Fruit fly (Drosophila melanogaster): ENCODE data around the gene CG12560.

The CG12560 gene

dm6 chr2L:8007160-8007876 lies 2.0 kb downstream of the CG12560 start, which contains the start of gene Spn28Dc:
Spn28Dc (minus strand) TSS chr2L:8007210.
- no peak for TF ChIP-seq CTCF (optimal IDR thresholded peaks at IDR 0.05)
- TF ChIP-seq CG8478 (optimal IDR thresholded peaks at IDR 0.05) = no peak

- TF ChIP-seq CTCF (optimal IDR thresholded peaks at IDR 0.05) (no peak), CG8478 (optimal IDR thresholded peaks at IDR 0.05) (no peak)
These were observed 3.2 kb downstream of the CG12560 start for dm6 chr2L:8006038-8006437.

DNA sequence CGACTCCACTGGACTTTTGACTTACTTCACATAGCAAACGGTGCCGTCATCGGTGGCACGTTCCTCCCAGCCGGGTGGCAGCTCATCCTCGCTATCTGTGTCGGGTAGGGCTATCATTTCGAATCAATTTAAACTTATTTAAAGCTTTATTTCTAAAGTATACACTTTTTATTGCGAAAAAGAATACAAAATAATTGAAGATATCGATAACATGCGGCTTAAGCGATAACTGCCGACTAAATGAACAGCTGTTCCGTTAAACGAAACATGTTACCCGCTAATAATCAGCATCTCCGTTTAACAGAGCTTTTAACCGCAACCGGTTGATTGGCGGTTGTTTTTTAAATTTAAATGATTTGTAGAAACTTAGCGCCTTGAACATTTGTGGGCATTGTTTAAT lies 5.2 kb downstream of the CG12560 start, which contains the start of gene Wwox:
TSS of gene Wwox (minus strand) at position 215 of the 400 bp plus-strand sequence.
- TF ChIP-seq CTCF (optimal IDR thresholded peaks at IDR 0.05) = no peak
- no peak for TF ChIP-seq CG8478 (optimal IDR thresholded peaks at IDR 0.05)

dm6 chr2L:8001694-8002627 lies 7.3 kb downstream of the CG12560 start:
- TF ChIP-seq CTCF (optimal IDR thresholded peaks at IDR 0.05) = no peak
- no peak for TF ChIP-seq CG8478 (optimal IDR thresholded peaks at IDR 0.05)

- TF ChIP-seq CTCF (optimal IDR thresholded peaks at IDR 0.05) = no peak
These were observed 8.7 kb downstream of the CG12560 start for dm6 chr2L:8000578-8001040.

dm6 chr2L:7998655-7999054 lies 10.6 kb downstream of the CG12560 start, which contains the start of gene Sirup:
Sirup (plus strand) TSS chr2L:7998869.
- TF ChIP-seq CG8478 (optimal IDR thresholded peaks at IDR 0.05) = no peak
- peak; percentile 65 to 73 for TF ChIP-seq CTCF (optimal IDR thresholded peaks at IDR 0.05)

- TF ChIP-seq CTCF (optimal IDR thresholded peaks at IDR 0.05) = no peak
- TF ChIP-seq CG8478 (optimal IDR thresholded peaks at IDR 0.05) = no peak
These were observed 11.2 kb downstream of the CG12560 start, which contains the start of gene CG7227 for dm6 chr2L:7998080-7998457. CG7227 (minus strand) TSS chr2L:7998151.

DNA sequence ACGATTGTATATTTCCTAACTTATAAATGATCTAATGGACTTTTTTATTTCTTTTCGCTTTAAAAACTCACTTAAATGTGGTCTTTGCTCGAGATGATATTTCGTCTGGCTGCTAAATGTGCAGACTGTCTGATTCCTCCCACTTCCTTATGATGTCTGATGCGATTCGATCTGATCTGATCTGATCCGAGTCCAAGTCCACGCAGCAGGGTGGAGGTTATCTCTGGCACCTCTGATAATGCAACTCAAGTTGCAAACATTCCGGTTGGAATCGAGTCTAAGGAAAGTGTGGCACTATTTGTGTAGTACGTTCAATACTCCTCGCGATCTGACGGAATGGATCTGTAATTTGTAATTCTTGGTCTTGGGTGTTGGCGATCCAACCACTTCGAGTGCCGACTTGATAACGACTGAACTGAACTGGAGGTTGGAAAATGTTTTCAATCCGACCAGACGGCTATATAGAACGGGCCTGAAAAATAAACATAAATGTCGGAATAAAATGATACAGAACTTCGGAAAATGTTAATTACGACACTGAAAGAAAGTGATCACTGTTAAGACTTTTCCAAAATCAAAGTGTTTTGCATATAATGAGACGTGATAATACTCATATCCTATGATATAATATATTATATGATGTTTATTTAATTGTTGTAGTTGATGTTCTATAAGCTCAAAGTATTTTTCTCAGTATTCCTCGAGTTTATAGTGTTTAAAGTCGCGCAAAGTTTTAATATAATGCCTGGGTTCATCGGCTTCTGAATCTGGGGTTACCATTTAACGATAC lies 11.8 kb downstream of the CG12560 start:
- no peak for TF ChIP-seq CG8478 (optimal IDR thresholded peaks at IDR 0.05)
- no peak for TF ChIP-seq CTCF (optimal IDR thresholded peaks at IDR 0.05)

DNA sequence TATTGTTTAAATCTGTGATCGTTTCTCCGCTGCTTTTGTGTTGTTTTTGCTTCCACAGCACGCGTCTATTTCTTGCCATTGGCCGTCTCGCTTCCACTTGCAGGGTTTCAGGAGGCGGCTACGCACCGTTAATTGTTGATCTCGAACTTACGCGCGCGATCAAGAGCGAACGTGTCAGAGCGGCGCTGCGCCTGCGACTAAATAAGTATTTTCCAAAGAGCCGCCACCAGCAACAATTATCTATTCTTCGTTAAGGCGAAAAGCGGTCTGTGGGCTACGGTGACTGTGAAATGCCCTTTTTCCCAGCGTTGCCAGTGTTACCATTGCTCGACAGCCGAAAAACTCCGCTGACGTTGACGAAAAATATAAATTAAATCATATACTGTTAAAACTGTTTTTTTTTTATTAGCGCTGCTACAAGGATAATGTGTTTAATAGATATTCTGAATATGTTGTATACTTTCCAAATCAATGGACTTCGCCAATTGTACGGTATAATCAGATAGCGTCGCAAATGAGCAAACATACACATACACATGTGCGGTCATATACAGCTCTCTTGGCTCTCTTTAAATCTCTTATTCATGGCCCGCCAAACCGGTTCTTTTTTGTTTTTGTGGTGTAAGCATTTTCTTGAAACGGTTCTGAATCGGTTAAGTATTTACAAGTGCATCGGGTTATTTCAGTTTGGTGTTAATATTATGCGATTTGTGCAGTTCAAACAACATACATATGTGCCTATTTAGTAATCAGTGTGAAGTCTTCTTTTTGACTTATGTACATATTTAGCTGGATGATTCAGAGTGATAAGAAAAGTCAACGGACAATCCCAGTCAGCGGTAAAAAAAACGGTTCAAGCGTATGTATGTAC lies 15.1 kb downstream of the CG12560 start, which contains the start of gene pes:
TSS of gene pes (minus strand) at position 201 of the 871 bp plus-strand sequence.
- TF ChIP-seq CG8478 (optimal IDR thresholded peaks at IDR 0.05) (no peak), CTCF (optimal IDR thresholded peaks at IDR 0.05) (no peak)

dm6 chr2L:7993062-7993685 lies 16.1 kb downstream of the CG12560 start:
- TF ChIP-seq CG8478 (optimal IDR thresholded peaks at IDR 0.05) = no peak
- no peak for TF ChIP-seq CTCF (optimal IDR thresholded peaks at IDR 0.05)

dm6 chr2L:7992654-7993053 lies 16.6 kb downstream of the CG12560 start:
- no peak for TF ChIP-seq CTCF (optimal IDR thresholded peaks at IDR 0.05)
- TF ChIP-seq CG8478 (optimal IDR thresholded peaks at IDR 0.05) = no peak

DNA sequence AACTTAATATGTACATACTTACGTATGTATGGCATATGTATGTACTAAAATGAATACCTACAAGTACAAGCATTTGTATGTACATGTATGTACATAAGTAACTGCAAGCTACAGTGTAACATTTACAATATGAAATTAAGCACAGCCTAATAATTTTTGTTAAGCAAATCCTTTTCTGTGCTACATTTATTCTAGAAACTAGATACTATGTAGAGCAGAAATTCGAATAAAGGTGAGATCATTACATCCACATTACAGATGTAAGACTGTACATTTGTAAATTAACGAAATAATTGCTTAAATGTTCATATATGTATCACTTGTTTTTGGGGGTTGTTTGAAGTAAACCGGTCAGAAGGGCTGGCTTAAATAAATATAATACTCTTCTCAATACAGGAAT lies 17.3 kb downstream of the CG12560 start:
- no peak for TF ChIP-seq CTCF (optimal IDR thresholded peaks at IDR 0.05)
- TF ChIP-seq CG8478 (optimal IDR thresholded peaks at IDR 0.05) = no peak

DNA sequence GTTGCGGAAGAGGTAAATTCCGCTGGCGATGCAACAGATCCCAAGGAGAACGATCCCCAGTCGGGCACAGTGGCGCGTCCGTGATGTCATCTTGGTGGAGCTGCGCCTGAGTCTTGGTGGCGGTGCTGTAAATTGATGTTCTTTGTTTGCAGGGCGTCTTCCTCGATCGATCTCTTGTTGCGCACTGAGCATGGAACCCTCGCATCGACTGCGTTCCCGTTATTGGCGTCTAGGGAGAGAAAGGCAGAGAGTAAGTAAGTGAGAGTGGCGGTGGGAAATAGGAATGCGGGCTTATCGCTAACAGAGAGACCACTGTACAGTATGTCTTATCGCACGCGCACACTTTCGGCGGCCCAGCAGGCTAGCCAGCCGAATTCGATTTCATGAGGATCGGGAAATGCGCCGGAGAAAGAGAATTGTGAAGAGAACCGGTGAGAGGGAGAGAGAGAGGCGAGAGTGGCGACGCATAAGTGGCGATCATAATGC lies 17.8 kb downstream of the CG12560 start:
- TF ChIP-seq CG8478 (optimal IDR thresholded peaks at IDR 0.05) (no peak), CTCF (optimal IDR thresholded peaks at IDR 0.05) (no peak)

Data from S2 (cell line).